Worm (Caenorhabditis elegans): ENCODE data around the gene qui-1.

qui-1 gene

DNA sequence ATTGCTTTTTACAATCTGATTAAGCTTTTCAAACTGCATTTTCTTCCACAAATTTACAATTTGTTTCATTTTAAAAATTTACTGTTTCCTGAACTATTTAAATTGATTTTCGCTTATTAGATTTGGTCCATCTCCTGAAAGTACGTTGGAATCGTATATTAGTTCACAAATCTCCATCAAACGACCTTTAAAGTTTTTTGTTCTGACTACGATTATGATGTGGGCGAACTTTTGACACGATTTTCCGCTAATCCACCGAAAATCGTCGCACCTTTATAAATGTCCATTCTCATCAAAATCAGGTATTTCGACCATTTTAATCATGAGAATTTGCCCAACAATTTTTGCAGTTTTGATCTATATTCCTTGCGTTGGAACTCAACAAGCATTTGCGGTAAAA lies 61.9 kb downstream of the qui-1 start, which contains the start of gene C08F11.1:
C08F11.1 (plus strand) TSS at position 301 of the 400 bp plus-strand sequence.
- TF ChIP-seq set-16 (GFP tag; IDR thresholded peaks at IDR 0.05), result no peak
- TF ChIP-seq nhr-6 (tag; optimal IDR thresholded peaks at IDR 0.05), result no peak
- TF ChIP-seq mdt-29 (GFP tag; IDR thresholded peaks at IDR 0.05), result no peak
- no peak for TF ChIP-seq ceh-20 (GFP tag; IDR thresholded peaks at IDR 0.05)
- TF ChIP-seq mxl-2 (GFP tag; conservative IDR thresholded peaks at IDR 0.05), result no peak
- TF ChIP-seq arid-1 (GFP tag; conservative IDR thresholded peaks at IDR 0.05), result no peak
- no peak for TF ChIP-seq ZK546.5 (tag; optimal IDR thresholded peaks at IDR 0.05)
- TF ChIP-seq unc-62 (GFP tag; optimal IDR thresholded peaks at IDR 0.05 in 1 of 2), result no peak
- TF ChIP-seq unc-62 (tag; optimal IDR thresholded peaks at IDR 0.05), result no peak
- no peak for TF ChIP-seq ama-1 (optimal IDR thresholded peaks at IDR 0.05)
- no peak for TF ChIP-seq attf-4 (tag; optimal IDR thresholded peaks at IDR 0.05)
- no peak for TF ChIP-seq lsy-2 (tag; optimal IDR thresholded peaks at IDR 0.05)
- TF ChIP-seq nhr-76 (tag; optimal IDR thresholded peaks at IDR 0.05), result no peak
- TF ChIP-seq lim-7 (GFP tag; IDR thresholded peaks at IDR 0.05), result no peak
- TF ChIP-seq dve-1 (tag; optimal IDR thresholded peaks at IDR 0.05; ENCODE audit: insufficient read depth), result no peak
- no peak for TF ChIP-seq nhr-111 (GFP tag; optimal IDR thresholded peaks at IDR 0.05)
- TF ChIP-seq unc-39 (tag; optimal IDR thresholded peaks at IDR 0.05), result no peak
- TF ChIP-seq Y75B8A.6 (GFP tag; IDR thresholded peaks at IDR 0.05), result no peak
- no peak for TF ChIP-seq F37D6.2 (tag; optimal IDR thresholded peaks at IDR 0.05)

Measured in whole organism, L4 larva.